Fruit fly (Drosophila melanogaster) whole organism, embryonic: ENCODE data around the gene Mbs.
A peak's percentile ranks its signal among the peaks of the same experiment; 100 is the strongest.

Source experiments
- BEAF-32 ChIP-seq: fragments of 200-800 bp; sonication (Bioruptor generic); optimal IDR thresholded peaks from 3 replicates; lab custom pipeline; 2017; ENCODE audit warnings: missing biosample characterization, missing genetic modification characterization, mild to moderate bottlenecking, moderate library complexity, missing genetic modification reagents
- CG12299 ChIP-seq: fragments of 200-800 bp; sonication (Bioruptor generic); optimal IDR thresholded peaks from 2 replicates; lab custom pipeline; 2018; ENCODE audit warnings: missing biosample characterization, mild to moderate bottlenecking, missing genetic modification characterization
- CG14050 ChIP-seq: fragments of 200-800 bp; sonication (Bioruptor generic); IDR thresholded peaks from 3 replicates; pipeline ENCODE4 v1.3.6; 2022; ENCODE audit warnings: missing biosample characterization, missing genetic modification characterization
- CG1529 ChIP-seq: fragments of 200-800 bp; sonication (Bioruptor generic); optimal IDR thresholded peaks from 3 replicates; lab custom pipeline; 2018; ENCODE audit warnings: missing biosample characterization, missing genetic modification characterization
- CG16863 ChIP-seq: fragments of 200-800 bp; sonication (Bioruptor generic); optimal IDR thresholded peaks from 3 replicates; lab custom pipeline; 2016; ENCODE audit warnings: missing biosample characterization, missing genetic modification characterization
- CG17829 ChIP-seq: fragments of 200-800 bp; optimal IDR thresholded peaks from 2 replicates; lab custom pipeline; 2019; ENCODE audit warnings: missing biosample characterization, mild to moderate bottlenecking, missing genetic modification characterization, moderate library complexity
- CG2116 ChIP-seq: fragments of 200-800 bp; sonication (Bioruptor generic); optimal IDR thresholded peaks from 3 replicates; lab custom pipeline; 2018; ENCODE audit warnings: missing biosample characterization, mild to moderate bottlenecking, missing genetic modification characterization
- CG2129 ChIP-seq: fragments of 200-800 bp; sonication (Bioruptor generic); IDR thresholded peaks from 2 replicates; pipeline ENCODE4 v1.3.6; 2022; ENCODE audit warnings: missing biosample characterization, missing genetic modification characterization; ENCODE audit not compliant: partially characterized antibody
- CG2712 ChIP-seq: fragments of 200-800 bp; optimal IDR thresholded peaks from 3 replicates; lab custom pipeline; 2019; ENCODE audit warnings: missing biosample characterization, mild to moderate bottlenecking, missing genetic modification characterization, moderate library complexity
- CG31224 ChIP-seq: fragments of 200-800 bp; sonication (Bioruptor generic); IDR thresholded peaks from 2 replicates; pipeline ENCODE4 v1.3.6; 2022; ENCODE audit warnings: missing biosample characterization, missing genetic modification characterization
- CG32532 ChIP-seq: fragments of 200-800 bp; sonication (Bioruptor generic); IDR thresholded peaks from 2 replicates; pipeline ENCODE4 v1.3.6; 2022; ENCODE audit warnings: missing biosample characterization, missing genetic modification characterization
- CG33213 ChIP-seq: fragments of 200-800 bp; sonication (Bioruptor generic); optimal IDR thresholded peaks from 3 replicates; lab custom pipeline; 2016; ENCODE audit warnings: missing biosample characterization, missing genetic modification characterization
- CG3838 ChIP-seq: fragments of 200-800 bp; sonication (Bioruptor generic); optimal IDR thresholded peaks from 3 replicates; lab custom pipeline; 2016; ENCODE audit warnings: missing biosample characterization, missing genetic modification characterization
- CG42726 ChIP-seq: fragments of 200-800 bp; sonication (Bioruptor generic); IDR thresholded peaks from 2 replicates; pipeline ENCODE4 v1.3.6; 2022; ENCODE audit warnings: missing biosample characterization, missing genetic modification characterization; ENCODE audit not compliant: partially characterized antibody
- CG6791 ChIP-seq: fragments of 200-800 bp; sonication (Bioruptor generic); IDR thresholded peaks from 3 replicates; pipeline ENCODE4 v1.3.6; 2022; ENCODE audit warnings: missing biosample characterization, missing genetic modification characterization; ENCODE audit not compliant: partially characterized antibody
- CG7357 ChIP-seq: fragments of 200-800 bp; sonication (Bioruptor generic); IDR thresholded peaks from 3 replicates; pipeline ENCODE4 v1.3.6; 2022; ENCODE audit warnings: missing biosample characterization, missing genetic modification characterization
- CTCF ChIP-seq: fragments of 200-800 bp; sonication (Bioruptor generic); optimal IDR thresholded peaks from 2 replicates; lab custom pipeline; 2017; ENCODE audit warnings: missing biosample characterization, mild to moderate bottlenecking, missing genetic modification characterization, moderate library complexity
- CkIIα-i1 ChIP-seq: fragments of 200-800 bp; sonication (Bioruptor generic); IDR thresholded peaks from 2 replicates; pipeline ENCODE4 v1.3.6; 2022; ENCODE audit warnings: missing biosample characterization, missing genetic modification characterization
- Dfd ChIP-seq, 2 experiments: fragments of >200 bp; optimal IDR thresholded peaks; 2 replicates each; lab custom pipeline; 2017; ENCODE audit warnings: missing biosample characterization in 2 of 2, missing genetic modification characterization in 2 of 2
- Doc2 ChIP-seq: fragments of 200-800 bp; sonication (Bioruptor generic); IDR thresholded peaks from 2 replicates; pipeline ENCODE4 v1.3.6; 2022; ENCODE audit warnings: missing biosample characterization, missing genetic modification characterization
- Dp ChIP-seq: fragments of 200-800 bp; sonication (Bioruptor generic); optimal IDR thresholded peaks from 2 replicates; lab custom pipeline; 2018; ENCODE audit warnings: missing biosample characterization, mild to moderate bottlenecking, missing genetic modification characterization, moderate library complexity
- Fer2 ChIP-seq: fragments of 200-800 bp; sonication (Bioruptor generic); optimal IDR thresholded peaks from 2 replicates; lab custom pipeline; 2018; ENCODE audit warnings: missing biosample characterization, mild to moderate bottlenecking, missing genetic modification characterization, moderate library complexity
- H15 ChIP-seq: fragments of 200-800 bp; sonication (Bioruptor generic); IDR thresholded peaks from 3 replicates; pipeline ENCODE4 v1.3.6; 2022; ENCODE audit warnings: missing biosample characterization, missing genetic modification characterization
- HLHmδ ChIP-seq: fragments of 200-800 bp; sonication (Bioruptor generic); optimal IDR thresholded peaks from 2 replicates; lab custom pipeline; 2018; ENCODE audit warnings: missing biosample characterization, mild to moderate bottlenecking, missing genetic modification characterization, moderate library complexity
- Hand ChIP-seq: fragments of 200-800 bp; sonication (Bioruptor generic); optimal IDR thresholded peaks from 2 replicates; lab custom pipeline; 2017; ENCODE audit warnings: mild to moderate bottlenecking, missing biosample characterization, missing genetic modification reagents, missing genetic modification characterization
- HmgZ ChIP-seq: fragments of 200-800 bp; sonication (Bioruptor generic); optimal IDR thresholded peaks from 2 replicates; lab custom pipeline; 2018; ENCODE audit warnings: missing biosample characterization, mild to moderate bottlenecking, missing genetic modification characterization
- Kr ChIP-seq: fragments of 200-800 bp; sonication (Bioruptor generic); optimal IDR thresholded peaks from 2 replicates; lab custom pipeline; 2017; ENCODE audit warnings: missing biosample characterization, mild to moderate bottlenecking, missing genetic modification characterization
- Lhr ChIP-seq: fragments of 200-800 bp; sonication (Bioruptor generic); optimal IDR thresholded peaks from 3 replicates; lab custom pipeline; 2017; ENCODE audit warnings: mild to moderate bottlenecking, missing biosample characterization, missing genetic modification reagents, missing genetic modification characterization
- MBD-R2 ChIP-seq: fragments of 200-800 bp; sonication (Bioruptor generic); IDR thresholded peaks from 2 replicates; pipeline ENCODE4 v1.3.6; 2022; ENCODE audit warnings: missing biosample characterization, missing genetic modification characterization
- Mad ChIP-seq: fragments of 200-800 bp; sonication (Bioruptor generic); optimal IDR thresholded peaks from 2 replicates; lab custom pipeline; 2016; ENCODE audit warnings: missing biosample characterization, missing genetic modification characterization
- Oli ChIP-seq: fragments of 200-800 bp; sonication (Bioruptor generic); optimal IDR thresholded peaks from 2 replicates; lab custom pipeline; 2018; ENCODE audit warnings: missing biosample characterization, mild to moderate bottlenecking, missing genetic modification characterization, moderate library complexity
- PHDP ChIP-seq: fragments of 200-800 bp; sonication (Bioruptor generic); optimal IDR thresholded peaks from 3 replicates; lab custom pipeline; 2018; ENCODE audit warnings: missing biosample characterization, mild to moderate bottlenecking, missing genetic modification characterization, moderate library complexity
- Sox100B ChIP-seq: fragments of 200-800 bp; sonication (Bioruptor generic); optimal IDR thresholded peaks from 3 replicates; lab custom pipeline; 2018; ENCODE audit warnings: missing biosample characterization, mild to moderate bottlenecking, missing genetic modification characterization
- Usf ChIP-seq: fragments of 200-800 bp; sonication (Bioruptor generic); optimal IDR thresholded peaks from 2 replicates; lab custom pipeline; 2017; ENCODE audit warnings: missing genotype, missing biosample characterization, missing genetic modification characterization
- Vsx1 ChIP-seq: fragments of 200-800 bp; sonication (Bioruptor generic); optimal IDR thresholded peaks from 2 replicates; lab custom pipeline; 2017; ENCODE audit warnings: missing biosample characterization, mild to moderate bottlenecking, missing genetic modification characterization, missing genetic modification reagents
- aop ChIP-seq: fragments of 200-800 bp; sonication (Bioruptor generic); IDR thresholded peaks from 2 replicates; pipeline ENCODE4 v1.3.6; 2022; ENCODE audit warnings: missing biosample characterization, missing genetic modification characterization
- az2 ChIP-seq: fragments of 200-800 bp; sonication (Bioruptor generic); optimal IDR thresholded peaks from 3 replicates; lab custom pipeline; 2016; ENCODE audit warnings: missing biosample characterization, missing genetic modification characterization
- caup ChIP-seq: fragments of 200-800 bp; sonication (Bioruptor generic); optimal IDR thresholded peaks from 3 replicates; lab custom pipeline; 2017; ENCODE audit warnings: missing biosample characterization, mild to moderate bottlenecking, missing genetic modification characterization, moderate library complexity; ENCODE audit not compliant: severe bottlenecking
- disco-r ChIP-seq: fragments of 200-800 bp; sonication (Bioruptor generic); optimal IDR thresholded peaks from 2 replicates; lab custom pipeline; 2016; ENCODE audit warnings: missing biosample characterization, missing genetic modification characterization
- dmrt99B ChIP-seq: fragments of 200-800 bp; sonication (Bioruptor generic); optimal IDR thresholded peaks from 2 replicates; lab custom pipeline; 2018; ENCODE audit warnings: missing biosample characterization, mild to moderate bottlenecking, missing genetic modification characterization, moderate library complexity
- grau ChIP-seq: fragments of 200-800 bp; optimal IDR thresholded peaks from 3 replicates; lab custom pipeline; 2019; ENCODE audit warnings: missing biosample characterization, mild to moderate bottlenecking, missing genetic modification characterization, moderate library complexity
- gsb-n ChIP-seq: fragments of 200-800 bp; sonication (Bioruptor generic); optimal IDR thresholded peaks from 3 replicates; lab custom pipeline; 2018; ENCODE audit warnings: missing biosample characterization, mild to moderate bottlenecking, missing genetic modification characterization
- her ChIP-seq: fragments of 200-800 bp; sonication (Bioruptor generic); optimal IDR thresholded peaks from 2 replicates; lab custom pipeline; 2016; ENCODE audit warnings: missing biosample characterization, missing genetic modification characterization
- insv ChIP-seq, 2 experiments: fragments of 200-800 bp; sonication (Bioruptor generic); optimal IDR thresholded peaks; 3 replicates each; lab custom pipeline; 2016 to 2018; ENCODE audit warnings: missing biosample characterization in 2 of 2, missing genetic modification characterization in 2 of 2
- jumu ChIP-seq: fragments of 200-800 bp; sonication (Bioruptor generic); optimal IDR thresholded peaks from 3 replicates; lab custom pipeline; 2016; ENCODE audit warnings: missing biosample characterization, missing genetic modification characterization
- mam ChIP-seq: fragments of 200-800 bp; sonication (Bioruptor generic); optimal IDR thresholded peaks from 3 replicates; lab custom pipeline; 2016; ENCODE audit warnings: missing biosample characterization, missing genetic modification characterization
- oc ChIP-seq: fragments of 200-800 bp; sonication (Bioruptor generic); optimal IDR thresholded peaks from 2 replicates; lab custom pipeline; 2018; ENCODE audit warnings: missing biosample characterization, mild to moderate bottlenecking, missing genetic modification characterization, moderate library complexity
- tgo ChIP-seq: fragments of 200-800 bp; sonication (Bioruptor generic); IDR thresholded peaks from 3 replicates; pipeline ENCODE4 v1.3.6; 2022; ENCODE audit warnings: missing biosample characterization, missing genetic modification characterization
- tup ChIP-seq: fragments of 200-800 bp; sonication (Bioruptor generic); optimal IDR thresholded peaks from 2 replicates; lab custom pipeline; 2016; ENCODE audit warnings: missing biosample characterization, mild to moderate bottlenecking, missing genetic modification characterization, moderate library complexity
- zfh2 ChIP-seq: fragments of 200-800 bp; sonication (Bioruptor generic); optimal IDR thresholded peaks from 2 replicates; lab custom pipeline; 2016; ENCODE audit warnings: missing biosample characterization, missing genetic modification characterization

Gene Mbs

DNA sequence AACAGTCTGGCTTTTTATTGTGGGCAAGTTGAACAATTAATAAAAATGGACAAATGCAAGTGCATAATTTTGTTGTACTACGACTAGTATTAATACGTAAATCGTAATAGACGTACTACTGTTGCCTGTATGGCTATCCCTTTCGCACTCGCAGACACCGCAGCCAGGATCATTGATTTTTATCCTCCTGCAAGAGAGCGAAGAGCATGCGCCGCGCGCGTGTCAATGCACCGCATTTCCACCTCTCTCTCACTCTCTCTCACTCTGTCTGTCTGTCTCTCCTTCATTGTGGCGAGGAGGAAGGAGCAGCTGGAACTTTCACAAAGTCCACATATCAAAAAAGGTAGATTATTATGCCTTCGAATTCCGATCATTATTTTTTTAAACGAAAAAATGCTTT, 4.7 kb upstream of the Mbs start (continued):
- TF ChIP-seq Vsx1 (GFP tag; lab: Kevin White, UChicago), result no peak
- no peak for TF ChIP-seq CG33213 (GFP tag; lab: Kevin White, UChicago)
- TF ChIP-seq mam (GFP tag; lab: Kevin White, UChicago), result no peak
- TF ChIP-seq CG14050, result no peak
- TF ChIP-seq MBD-R2 (GFP tag; lab: Robert Waterston, UW), result 0 out of 2 replicates have a peak, but pooled peaks have one; percentile 11
- TF ChIP-seq aop, result no peak
- TF ChIP-seq CG31224 (GFP tag; lab: Robert Waterston, UW), result no peak
- TF ChIP-seq H15 (GFP tag; lab: Robert Waterston, UW), result no peak
- no peak for TF ChIP-seq insv (GFP tag; optimal IDR thresholded peaks at IDR 0.05; lab: Kevin White, UChicago)
- no peak for TF ChIP-seq CG1529
- TF ChIP-seq, all 482 proteins: peak for 12

DNA sequence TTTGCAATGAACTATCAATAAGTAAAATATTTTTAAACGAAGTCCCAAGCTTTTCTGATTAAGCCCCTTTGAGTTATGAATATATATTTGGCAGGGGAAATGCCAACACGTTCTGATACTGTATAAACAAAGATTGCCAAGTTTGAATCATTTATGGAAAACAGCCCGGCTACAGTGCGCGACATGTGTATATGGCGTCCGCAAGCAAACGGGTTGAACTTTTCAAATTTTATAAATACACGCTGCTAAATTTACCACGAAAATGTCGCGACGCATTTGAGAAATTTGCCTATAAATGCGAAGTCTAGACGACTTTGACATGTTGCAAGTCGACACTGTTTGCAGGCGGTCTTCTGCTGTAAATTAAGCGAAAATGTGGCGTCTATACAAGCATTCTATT, 3.7 kb upstream of the Mbs start:
- TF ChIP-seq dmrt99B (tag; lab: Kevin White, UChicago), result no peak
- peak; percentile 17 for TF ChIP-seq her (GFP tag; lab: Kevin White, UChicago)
- peak; percentile 28 for TF ChIP-seq CG12299 (tag; lab: Kevin White, UChicago)
- peak; percentile 49 for TF ChIP-seq Oli (tag; lab: Kevin White, UChicago)
- TF ChIP-seq Kr (GFP tag; lab: Kevin White, UChicago), result no peak
- TF ChIP-seq Hand (GFP tag; lab: Kevin White, UChicago), result no peak
- TF ChIP-seq Dfd (GFP tag; optimal IDR thresholded peaks at IDR 0.05; lab: Kevin White, UChicago), result no peak
- no peak for TF ChIP-seq CkIIα-i1 (GFP tag; lab: Robert Waterston, UW)
- TF ChIP-seq CG32532 (GFP tag; lab: Robert Waterston, UW), result peak; percentile 78
- TF ChIP-seq oc, result no peak
- peak; percentile 62 for TF ChIP-seq grau (tag; lab: Kevin White, UChicago)
- peak; percentile 47 for TF ChIP-seq PHDP (tag; lab: Kevin White, UChicago)
- no peak for TF ChIP-seq CG3838
- TF ChIP-seq Lhr, result no peak
- peak; percentile 53 for TF ChIP-seq caup
- TF ChIP-seq tgo (GFP tag; lab: Robert Waterston, UW), result peak; percentile 62; the same call in 2 of the 3 replicates
- peak; percentile 16 for TF ChIP-seq CG17829
- no peak for TF ChIP-seq CG2129
- TF ChIP-seq BEAF-32 (GFP tag; lab: Kevin White, UChicago), result no peak
- no peak for TF ChIP-seq Doc2 (GFP tag; lab: Robert Waterston, UW)
- TF ChIP-seq CG42726 (GFP tag; lab: Robert Waterston, UW), result no peak
- no peak for TF ChIP-seq tup
- no peak for TF ChIP-seq az2 (GFP tag; lab: Kevin White, UChicago)
- TF ChIP-seq CG2116, result no peak
- no peak for TF ChIP-seq CG6791 (GFP tag; lab: Robert Waterston, UW)
- TF ChIP-seq CG14050, result peak; percentile 25; the same call in 1 of the 3 replicates
- no peak for TF ChIP-seq Fer2
- TF ChIP-seq CG16863 (GFP tag; lab: Kevin White, UChicago), result no peak
- TF ChIP-seq Sox100B (GFP tag; lab: Kevin White, UChicago), result no peak
- peak; percentile 57 for TF ChIP-seq zfh2 (GFP tag; lab: Kevin White, UChicago)
- peak; percentile 20 for TF ChIP-seq Mad
- TF ChIP-seq HLHmδ, result no peak
- no peak for TF ChIP-seq CTCF (GFP tag; lab: Kevin White, UChicago)
- TF ChIP-seq HmgZ, result peak; percentile 29
- no peak for TF ChIP-seq jumu (GFP tag; lab: Kevin White, UChicago)
- TF ChIP-seq disco-r (GFP tag; lab: Kevin White, UChicago), result no peak
- TF ChIP-seq Dp, result no peak
- TF ChIP-seq CG2712 (tag; lab: Kevin White, UChicago), result no peak
- TF ChIP-seq Usf (GFP tag; lab: Kevin White, UChicago), result no peak
- TF ChIP-seq CG7357 (GFP tag; lab: Robert Waterston, UW), result peak; percentile 34; the same call in 1 of the 3 replicates
- no peak for TF ChIP-seq gsb-n (tag; lab: Kevin White, UChicago)
